Fruit fly (Drosophila melanogaster) whole organism, wandering third instar larva: Measurements from ENCODE around the gene TfIIA-S.

ENCODE experiments used
- Abd-B ChIP-seq: fragments of >200 bp; optimal IDR thresholded peaks from 2 replicates; lab custom pipeline; 2017; ENCODE audit warnings: missing biosample characterization, missing genetic modification characterization
- CrebA ChIP-seq: fragments of 200-800 bp; sonication (Bioruptor generic); optimal IDR thresholded peaks from 2 replicates; lab custom pipeline; 2016; ENCODE audit warnings: missing biosample characterization, mild to moderate bottlenecking, missing genetic modification characterization, borderline replicate concordance
- Dif ChIP-seq: fragments of 200-275, 200-300 bp; sonication (Bioruptor generic); optimal IDR thresholded peaks from 2 replicates; lab custom pipeline; 2018; ENCODE audit warnings: missing biosample characterization, missing genetic modification characterization; ENCODE audit not compliant: partially characterized antibody
- GATAd ChIP-seq: sonication (Bioruptor generic); optimal IDR thresholded peaks from 2 replicates; lab custom pipeline; 2016; ENCODE audit warnings: missing biosample characterization, missing genetic modification characterization
- HLH106 ChIP-seq: fragments of 200-800 bp; optimal IDR thresholded peaks from 3 replicates; lab custom pipeline; 2019; ENCODE audit warnings: missing biosample characterization, mild to moderate bottlenecking, missing genetic modification characterization, moderate library complexity
- Hnf4 ChIP-seq: fragments of 200-800 bp; sonication (Bioruptor generic); optimal IDR thresholded peaks from 2 replicates; lab custom pipeline; 2016; ENCODE audit warnings: missing biosample characterization, mild to moderate bottlenecking, missing genetic modification characterization
- Hr78 ChIP-seq: fragments of >200 bp; optimal IDR thresholded peaks from 2 replicates; lab custom pipeline; 2017; ENCODE audit warnings: missing biosample characterization, missing genetic modification characterization
- Hr83 ChIP-seq: fragments of 200-300 bp; sonication (Bioruptor generic); optimal IDR thresholded peaks from 2 replicates; lab custom pipeline; 2016; ENCODE audit warnings: missing biosample characterization, mild to moderate bottlenecking, missing genetic modification characterization, moderate library complexity; ENCODE audit not compliant: poor library complexity, severe bottlenecking
- Jra ChIP-seq: sonication (Bioruptor generic); optimal IDR thresholded peaks from 2 replicates; lab custom pipeline; 2016; ENCODE audit warnings: missing biosample characterization, missing genetic modification characterization
- Myc ChIP-seq: fragments of >200 bp; optimal IDR thresholded peaks from 2 replicates; lab custom pipeline; 2017
- N ChIP-seq: fragments of >200 bp; optimal IDR thresholded peaks from 2 replicates; lab custom pipeline; 2018; ENCODE audit warnings: missing biosample characterization, missing external identifiers, missing genetic modification characterization
- OdsH ChIP-seq: fragments of 200-800 bp; sonication (Bioruptor generic); optimal IDR thresholded peaks from 2 replicates; lab custom pipeline; 2016; ENCODE audit warnings: missing biosample characterization, mild to moderate bottlenecking, missing genetic modification characterization
- Rel ChIP-seq, 2 experiments: fragments of 200-800 bp; sonication (Bioruptor generic) in 1 of 2; optimal IDR thresholded peaks; 2 replicates in 1 of 2; 3 replicates in 1 of 2; lab custom pipeline; 2016 to 2019; ENCODE audit warnings: mild to moderate bottlenecking in 2 of 2, missing biosample characterization in 2 of 2, missing genetic modification characterization in 2 of 2, moderate library complexity in 1 of 2
- Sp1 ChIP-seq: fragments of 200-800 bp; sonication (Bioruptor generic); optimal IDR thresholded peaks from 3 replicates; lab custom pipeline; 2019; ENCODE audit warnings: missing biosample characterization, mild to moderate bottlenecking, missing genetic modification characterization, moderate library complexity
- br ChIP-seq: fragments of 200-800 bp; sonication (Bioruptor generic); optimal IDR thresholded peaks from 2 replicates; lab custom pipeline; 2016; ENCODE audit warnings: missing biosample characterization, missing genetic modification characterization
- dl ChIP-seq, 2 experiments: fragments of 175-275, 200-275 bp in 1 of 2; fragments of 200-275 bp in 1 of 2; sonication (Bioruptor generic); optimal IDR thresholded peaks; lab custom pipeline; 2018; ENCODE audit warnings: mild to moderate bottlenecking in 2 of 2, missing biosample characterization in 2 of 2, missing genetic modification characterization in 2 of 2, moderate library complexity in 2 of 2; ENCODE audit not compliant: partially characterized antibody in 2 of 2, insufficient read depth in 1 of 2
- dsf ChIP-seq: sonication (Bioruptor generic); optimal IDR thresholded peaks from 2 replicates; lab custom pipeline; 2016; ENCODE audit warnings: missing biosample characterization, missing genetic modification characterization, borderline replicate concordance
- ey ChIP-seq: fragments of 200-800 bp; sonication (Bioruptor generic); optimal IDR thresholded peaks from 2 replicates; lab custom pipeline; 2016; ENCODE audit warnings: missing biosample characterization, missing genetic modification characterization
- foxo ChIP-seq, 2 experiments: fragments of 200-800 bp; sonication (Bioruptor generic); optimal IDR thresholded peaks; 2 replicates in 1 of 2; 3 replicates in 1 of 2; lab custom pipeline; 2016 to 2017; ENCODE audit warnings: missing biosample characterization in 2 of 2, missing genetic modification characterization in 2 of 2
- fru ChIP-seq: fragments of 200-800 bp; sonication (Bioruptor generic); optimal IDR thresholded peaks from 3 replicates; lab custom pipeline; 2016; ENCODE audit warnings: missing biosample characterization, mild to moderate bottlenecking, missing genetic modification characterization
- h ChIP-seq: fragments of 200-800 bp; sonication (Bioruptor generic); optimal IDR thresholded peaks from 3 replicates; lab custom pipeline; 2016; ENCODE audit warnings: missing biosample characterization, mild to moderate bottlenecking, missing genetic modification characterization
- jim ChIP-seq: fragments of 175-275, 200-325 bp; sonication (Bioruptor generic); optimal IDR thresholded peaks from 2 replicates; lab custom pipeline; 2016; ENCODE audit warnings: missing biosample characterization, mild to moderate bottlenecking, missing genetic modification characterization
- lola ChIP-seq: fragments of >200 bp; optimal IDR thresholded peaks from 2 replicates; lab custom pipeline; 2017; ENCODE audit warnings: missing biosample characterization, missing genetic modification characterization
- pan ChIP-seq: fragments of >200 bp; optimal IDR thresholded peaks from 2 replicates; lab custom pipeline; 2017
- psq ChIP-seq: fragments of 200-800 bp; sonication (Bioruptor generic); optimal IDR thresholded peaks from 3 replicates; lab custom pipeline; 2017; ENCODE audit warnings: missing biosample characterization, mild to moderate bottlenecking, missing genetic modification characterization, moderate library complexity
- rgr ChIP-seq: fragments of 200-800 bp; sonication (Bioruptor generic); optimal IDR thresholded peaks from 3 replicates; lab custom pipeline; 2016; ENCODE audit warnings: missing biosample characterization, mild to moderate bottlenecking, missing genetic modification characterization
- sage ChIP-seq: fragments of 200-800 bp; sonication (Bioruptor generic); optimal IDR thresholded peaks from 2 replicates; lab custom pipeline; 2016; ENCODE audit warnings: missing biosample characterization, mild to moderate bottlenecking, missing genetic modification characterization
- sv ChIP-seq: fragments of 200-800 bp; sonication (Bioruptor generic); optimal IDR thresholded peaks from 3 replicates; lab custom pipeline; 2016; ENCODE audit warnings: missing biosample characterization, missing genetic modification characterization
- tai ChIP-seq: sonication (Bioruptor generic); optimal IDR thresholded peaks from 2 replicates; lab custom pipeline; 2016; ENCODE audit warnings: missing biosample characterization, missing genetic modification characterization
- woc ChIP-seq: sonication (Bioruptor generic); optimal IDR thresholded peaks from 2 replicates; lab custom pipeline; 2016; ENCODE audit warnings: missing biosample characterization, mild to moderate bottlenecking, missing genetic modification characterization

TfIIA-S gene

dm6 chr3R:23933430-23933683 is 42.5 kb upstream of the TfIIA-S start, which contains the start of gene RpS19b:
Gene RpS19b (minus strand): TSS chr3R:23933530.
- TF ChIP-seq jim (no peak), Hr78 (GFP tag; lab: Kevin White, UChicago) (no peak), foxo (GFP tag; optimal IDR thresholded peaks at IDR 0.05; lab: Kevin White, UChicago) (no peak), psq (GFP tag; lab: Kevin White, UChicago) (no peak), OdsH (GFP tag; lab: Kevin White, UChicago) (no peak), tai (no peak), HLH106 (tag; lab: Kevin White, UChicago) (no peak), CrebA (GFP tag; lab: Kevin White, UChicago) (no peak), Hnf4 (GFP tag; lab: Kevin White, UChicago) (no peak), Myc (no peak), sage (GFP tag; lab: Kevin White, UChicago) (no peak), rgr (GFP tag; lab: Kevin White, UChicago) (no peak), lola (GFP tag; lab: Kevin White, UChicago) (no peak), Abd-B (GFP tag; lab: Kevin White, UChicago) (no peak), Jra (GFP tag; lab: Kevin White, UChicago) (no peak), dsf (GFP tag; lab: Kevin White, UChicago) (no peak), Rel (GFP tag; optimal IDR thresholded peaks at IDR 0.05; lab: Kevin White, UChicago) (no peak), Rel (tag; optimal IDR thresholded peaks at IDR 0.05; lab: Kevin White, UChicago) (no peak), dl (GFP tag; optimal IDR thresholded peaks at IDR 0.05; lab: Kevin White, UChicago; ENCODE audit: insufficient read depth in 1 of 2, partially characterized antibody in 2 of 2) (no peak), Dif (GFP tag; lab: Kevin White, UChicago) (no peak)
- TF ChIP-seq, all 38 proteins: peak for 0

dm6 chr3R:23931095-23931728 is 40.4 kb upstream of the TfIIA-S start, which contains the start of the genes Rpt2 and CG13599:
Gene Rpt2 (minus strand): TSS chr3R:23931558.
Gene CG13599 (plus strand): TSS chr3R:23931639.
- TF ChIP-seq Sp1: peak; percentile 14
- TF ChIP-seq Jra (GFP tag; lab: Kevin White, UChicago): peak; percentile 33
- peak; percentile 6 for TF ChIP-seq rgr (GFP tag; lab: Kevin White, UChicago)
- TF ChIP-seq h (GFP tag; lab: Kevin White, UChicago): peak; percentile 2
- TF ChIP-seq ey (GFP tag; lab: Kevin White, UChicago): no peak
- no peak for TF ChIP-seq fru
- TF ChIP-seq N (GFP tag; lab: Kevin White, UChicago): no peak
- TF ChIP-seq br (GFP tag; lab: Kevin White, UChicago): no peak
- TF ChIP-seq Rel (GFP tag; optimal IDR thresholded peaks at IDR 0.05; lab: Kevin White, UChicago): no peak
- TF ChIP-seq Rel (tag; optimal IDR thresholded peaks at IDR 0.05; lab: Kevin White, UChicago): peak; percentile 9
- no peak for TF ChIP-seq GATAd (GFP tag; lab: Kevin White, UChicago)
- TF ChIP-seq foxo (GFP tag; optimal IDR thresholded peaks at IDR 0.05; lab: Kevin White, UChicago): peak in 1 of 2 experiments; percentile 24
- TF ChIP-seq lola (GFP tag; lab: Kevin White, UChicago): no peak

- peak; percentile 0 for TF ChIP-seq HLH106 (tag; lab: Kevin White, UChicago)
- peak; percentile 73 for TF ChIP-seq woc (GFP tag; lab: Kevin White, UChicago)
- TF ChIP-seq rgr (GFP tag; lab: Kevin White, UChicago): peak; percentile 4
- TF ChIP-seq dl (GFP tag; optimal IDR thresholded peaks at IDR 0.05; lab: Kevin White, UChicago; ENCODE audit: insufficient read depth in 1 of 2, partially characterized antibody in 2 of 2): no peak
Measured at dm6 chr3R:23928950-23929602, 38.2 kb upstream of the TfIIA-S start, which contains the start of the genes CG43998, CG43999 and CG31142. Gene CG43998 (minus strand): TSS chr3R:23929000. Gene CG43999 (minus strand): TSS chr3R:23929000. Gene CG31142 (plus strand): TSS chr3R:23929243.

- peak; percentile 31 for TF ChIP-seq Hr83
- peak; percentile 26 for TF ChIP-seq HLH106 (tag; lab: Kevin White, UChicago)
- TF ChIP-seq rgr (GFP tag; lab: Kevin White, UChicago): peak; percentile 5
- TF ChIP-seq pan (lab: Kevin White, UChicago): no peak
- TF ChIP-seq CrebA (GFP tag; lab: Kevin White, UChicago): no peak
- peak; percentile 21 for TF ChIP-seq Jra (GFP tag; lab: Kevin White, UChicago)
- peak; percentile 17 for TF ChIP-seq OdsH (GFP tag; lab: Kevin White, UChicago)
- TF ChIP-seq foxo (GFP tag; optimal IDR thresholded peaks at IDR 0.05; lab: Kevin White, UChicago): peak in 1 of 2 experiments; percentile 47
- TF ChIP-seq woc (GFP tag; lab: Kevin White, UChicago): peak; percentile 3
- peak; percentile 4 for TF ChIP-seq h (GFP tag; lab: Kevin White, UChicago)
- TF ChIP-seq ey (GFP tag; lab: Kevin White, UChicago): peak; percentile 23
- peak; percentile 16 for TF ChIP-seq sv (GFP tag; lab: Kevin White, UChicago)
- TF ChIP-seq sage (GFP tag; lab: Kevin White, UChicago): no peak
Measured at dm6 chr3R:23927429-23927828, 36.6 kb upstream of the TfIIA-S start, which contains the start of gene CG13601. Gene CG13601 (minus strand): TSS chr3R:23927634.
